Fruit fly (Drosophila melanogaster) whole organism, prepupa: Measurements from ENCODE around the gene D2hgdh.
A peak's percentile ranks its signal among the peaks of the same experiment; 100 is the strongest.

ENCODE experiments used
- CG10631 ChIP-seq: fragments of 200-800 bp; sonication (Bioruptor generic); optimal IDR thresholded peaks from 2 replicates; lab custom pipeline; 2016; ENCODE audit warnings: missing biosample characterization, missing genetic modification characterization
- CG10669 ChIP-seq: fragments of 200-800 bp; sonication (Bioruptor generic); optimal IDR thresholded peaks from 3 replicates; lab custom pipeline; 2018; ENCODE audit warnings: missing biosample characterization, mild to moderate bottlenecking, missing genetic modification characterization, moderate library complexity
- CG11762 ChIP-seq: fragments of 200-800 bp; sonication (Bioruptor generic); optimal IDR thresholded peaks from 3 replicates; lab custom pipeline; 2016; ENCODE audit warnings: missing biosample characterization, missing genetic modification characterization; ENCODE audit not compliant: insufficient read depth
- CG11902 ChIP-seq: fragments of 200-800 bp; sonication (Bioruptor generic); optimal IDR thresholded peaks from 3 replicates; lab custom pipeline; 2016; ENCODE audit warnings: missing biosample characterization, missing genetic modification characterization
- CG15336 ChIP-seq: fragments of 200-800 bp; sonication (Bioruptor generic); IDR thresholded peaks from 2 replicates; pipeline ENCODE4 v1.3.6; 2022; ENCODE audit warnings: missing biosample characterization, missing genetic modification characterization
- CG1621 ChIP-seq: fragments of 200-800 bp; sonication (Bioruptor generic); optimal IDR thresholded peaks from 3 replicates; lab custom pipeline; 2018; ENCODE audit warnings: missing biosample characterization, mild to moderate bottlenecking, missing genetic modification characterization
- CG16779 ChIP-seq: fragments of 200-800 bp; sonication (Bioruptor generic); optimal IDR thresholded peaks from 3 replicates; lab custom pipeline; 2017; ENCODE audit warnings: missing biosample characterization, mild to moderate bottlenecking, missing genetic modification characterization
- CG3032 ChIP-seq: fragments of 200-800 bp; optimal IDR thresholded peaks from 2 replicates; lab custom pipeline; 2019; ENCODE audit warnings: missing biosample characterization, mild to moderate bottlenecking, missing genetic modification characterization, moderate library complexity
- CG32006 ChIP-seq: fragments of 200-800 bp; sonication (Bioruptor generic); optimal IDR thresholded peaks from 3 replicates; lab custom pipeline; 2017; ENCODE audit warnings: missing biosample characterization, mild to moderate bottlenecking, missing genetic modification characterization
- CG34406 ChIP-seq: fragments of 200-800 bp; sonication (Bioruptor generic); optimal IDR thresholded peaks from 3 replicates; lab custom pipeline; 2016; ENCODE audit warnings: missing biosample characterization, missing genetic modification characterization
- CG3919 ChIP-seq: fragments of 200-800 bp; sonication (Bioruptor generic); optimal IDR thresholded peaks from 3 replicates; lab custom pipeline; 2016; ENCODE audit warnings: missing biosample characterization, missing genetic modification characterization
- CG4318 ChIP-seq: fragments of 200-800 bp; sonication (Bioruptor generic); optimal IDR thresholded peaks from 3 replicates; lab custom pipeline; 2017; ENCODE audit warnings: missing biosample characterization, mild to moderate bottlenecking, missing genetic modification characterization
- CG6163 ChIP-seq: fragments of 200-800 bp; sonication (Bioruptor generic); IDR thresholded peaks from 3 replicates; pipeline ENCODE4 v1.3.6; 2022; ENCODE audit warnings: missing biosample characterization, missing genetic modification characterization
- CG6276 ChIP-seq: fragments of 200-800 bp; sonication (Bioruptor generic); optimal IDR thresholded peaks from 2 replicates; lab custom pipeline; 2017; ENCODE audit warnings: missing biosample characterization, mild to moderate bottlenecking, missing genetic modification characterization
- CG6808 ChIP-seq: fragments of 200-800 bp; sonication (Bioruptor generic); optimal IDR thresholded peaks from 3 replicates; lab custom pipeline; 2017; ENCODE audit warnings: missing biosample characterization, missing genetic modification characterization, mild to moderate bottlenecking, moderate library complexity, missing genetic modification reagents
- CG6854 ChIP-seq: fragments of 200-800 bp; sonication (Bioruptor generic); optimal IDR thresholded peaks from 2 replicates; lab custom pipeline; 2017; ENCODE audit warnings: missing biosample characterization, mild to moderate bottlenecking, missing genetic modification characterization
- CG7368 ChIP-seq: fragments of 200-800 bp; sonication (Bioruptor generic); optimal IDR thresholded peaks from 3 replicates; lab custom pipeline; 2016; ENCODE audit warnings: missing biosample characterization, missing genetic modification characterization
- CG8119 ChIP-seq: fragments of 200-800 bp; sonication (Bioruptor generic); IDR thresholded peaks from 3 replicates; pipeline ENCODE4 v1.3.6; 2022; ENCODE audit warnings: missing biosample characterization, missing genetic modification characterization
- CG9139 ChIP-seq: fragments of 200-800 bp; sonication (Bioruptor generic); optimal IDR thresholded peaks from 3 replicates; lab custom pipeline; 2017; ENCODE audit warnings: missing biosample characterization, mild to moderate bottlenecking, missing genetic modification characterization
- Eip75B ChIP-seq: fragments of 200-800 bp; sonication (Bioruptor generic); optimal IDR thresholded peaks from 3 replicates; lab custom pipeline; 2016; ENCODE audit warnings: missing biosample characterization, missing genetic modification characterization
- Eip78C ChIP-seq: fragments of 200-800 bp; sonication (Bioruptor generic); peaks from one replicate; lab custom pipeline; 2016; ENCODE audit warnings: missing biosample characterization, missing genetic modification characterization
- Ets21C ChIP-seq: fragments of 200-800 bp; sonication (Bioruptor generic); optimal IDR thresholded peaks from 3 replicates; lab custom pipeline; 2016; ENCODE audit warnings: missing biosample characterization, missing genetic modification characterization
- Gug ChIP-seq: fragments of 200-800 bp; sonication (Bioruptor generic); IDR thresholded peaks from 2 replicates; pipeline ENCODE4 v1.3.6; 2022; ENCODE audit warnings: missing biosample characterization, missing genetic modification characterization
- Hr38 ChIP-seq: sonication (Bioruptor generic); optimal IDR thresholded peaks from 2 replicates; lab custom pipeline; 2016; ENCODE audit warnings: missing biosample characterization, missing genetic modification characterization
- Hr39 ChIP-seq: fragments of 200-800 bp; sonication (Bioruptor generic); optimal IDR thresholded peaks from 2 replicates; lab custom pipeline; 2016; ENCODE audit warnings: missing biosample characterization, missing genetic modification characterization
- Hr4 ChIP-seq: fragments of 200-800 bp; sonication (Bioruptor generic); optimal IDR thresholded peaks from 3 replicates; lab custom pipeline; 2016; ENCODE audit warnings: missing biosample characterization, missing genetic modification characterization
- Lpt ChIP-seq: fragments of 200-800 bp; sonication (Bioruptor generic); optimal IDR thresholded peaks from 3 replicates; lab custom pipeline; 2016; ENCODE audit warnings: missing biosample characterization, missing genetic modification characterization
- Met ChIP-seq: fragments of 200-800 bp; sonication (Bioruptor generic); optimal IDR thresholded peaks from 3 replicates; lab custom pipeline; 2016; ENCODE audit warnings: missing biosample characterization, missing genetic modification characterization
- OdsH ChIP-seq: fragments of 200-800 bp; sonication (Bioruptor generic); optimal IDR thresholded peaks from 3 replicates; lab custom pipeline; 2016; ENCODE audit warnings: missing biosample characterization, missing genetic modification characterization
- Smox ChIP-seq: fragments of 200-800 bp; sonication (Bioruptor generic); optimal IDR thresholded peaks from 3 replicates; lab custom pipeline; 2016; ENCODE audit warnings: missing biosample characterization, missing genetic modification characterization
- Sox102F ChIP-seq: fragments of 200-800 bp; sonication (Bioruptor generic); optimal IDR thresholded peaks from 2 replicates; lab custom pipeline; 2016; ENCODE audit warnings: missing biosample characterization, mild to moderate bottlenecking, missing genetic modification characterization
- Sox14 ChIP-seq: fragments of 200-800 bp; sonication (Bioruptor generic); optimal IDR thresholded peaks from 3 replicates; lab custom pipeline; 2016; ENCODE audit warnings: missing biosample characterization, missing genetic modification characterization
- achi ChIP-seq: fragments of 200-800 bp; sonication (Bioruptor generic); optimal IDR thresholded peaks from 3 replicates; lab custom pipeline; 2016; ENCODE audit warnings: missing biosample characterization, missing genetic modification characterization
- acj6 ChIP-seq: fragments of 200-800 bp; sonication (Bioruptor generic); optimal IDR thresholded peaks from 3 replicates; lab custom pipeline; 2016; ENCODE audit warnings: missing biosample characterization, missing genetic modification characterization
- cyc ChIP-seq: fragments of 200-800 bp; sonication (Bioruptor generic); optimal IDR thresholded peaks from 3 replicates; lab custom pipeline; 2016; ENCODE audit warnings: missing biosample characterization, missing genetic modification characterization
- dac ChIP-seq: fragments of 200-800 bp; sonication (Bioruptor generic); optimal IDR thresholded peaks from 2 replicates; lab custom pipeline; 2017; ENCODE audit warnings: missing biosample characterization, mild to moderate bottlenecking, missing genetic modification characterization
- eg ChIP-seq: fragments of 200-800 bp; sonication (Bioruptor generic); IDR thresholded peaks from 3 replicates; pipeline ENCODE4 v1.3.6; 2022; ENCODE audit warnings: missing biosample characterization, missing genetic modification characterization
- fd59A ChIP-seq: fragments of 200-800 bp; sonication (Bioruptor generic); optimal IDR thresholded peaks from 2 replicates; lab custom pipeline; 2017; ENCODE audit warnings: missing biosample characterization, mild to moderate bottlenecking, missing genetic modification characterization, missing genetic modification reagents
- fkh ChIP-seq: fragments of 200-800 bp; sonication (Bioruptor generic); optimal IDR thresholded peaks from 3 replicates; lab custom pipeline; 2017; ENCODE audit warnings: missing biosample characterization, mild to moderate bottlenecking, missing genetic modification characterization, moderate library complexity
- net ChIP-seq: fragments of 200-800 bp; sonication (Bioruptor generic); optimal IDR thresholded peaks from 3 replicates; lab custom pipeline; 2016; ENCODE audit warnings: missing biosample characterization, missing genetic modification characterization
- salr ChIP-seq, 2 experiments: fragments of 200-800 bp; sonication (Bioruptor generic); optimal IDR thresholded peaks; 3 replicates each; lab custom pipeline; 2016 to 2018; ENCODE audit warnings: missing biosample characterization in 2 of 2, missing genetic modification characterization in 2 of 2, mild to moderate bottlenecking in 1 of 2
- spab ChIP-seq: fragments of 200-800 bp; sonication (Bioruptor generic); optimal IDR thresholded peaks from 2 replicates; lab custom pipeline; 2017; ENCODE audit warnings: missing biosample characterization, mild to moderate bottlenecking, missing genetic modification characterization, missing genetic modification reagents
- ss ChIP-seq, 2 experiments: fragments of 200-800 bp; sonication (Bioruptor generic); optimal IDR thresholded peaks; 2 replicates in 1 of 2; 3 replicates in 1 of 2; lab custom pipeline; 2017 to 2018; ENCODE audit warnings: mild to moderate bottlenecking in 2 of 2, missing biosample characterization in 2 of 2, missing genetic modification characterization in 2 of 2, moderate library complexity in 1 of 2
- topi ChIP-seq: fragments of 200-800 bp; sonication (Bioruptor generic); optimal IDR thresholded peaks from 3 replicates; lab custom pipeline; 2016; ENCODE audit warnings: missing biosample characterization, missing genetic modification characterization

D2hgdh gene

DNA sequence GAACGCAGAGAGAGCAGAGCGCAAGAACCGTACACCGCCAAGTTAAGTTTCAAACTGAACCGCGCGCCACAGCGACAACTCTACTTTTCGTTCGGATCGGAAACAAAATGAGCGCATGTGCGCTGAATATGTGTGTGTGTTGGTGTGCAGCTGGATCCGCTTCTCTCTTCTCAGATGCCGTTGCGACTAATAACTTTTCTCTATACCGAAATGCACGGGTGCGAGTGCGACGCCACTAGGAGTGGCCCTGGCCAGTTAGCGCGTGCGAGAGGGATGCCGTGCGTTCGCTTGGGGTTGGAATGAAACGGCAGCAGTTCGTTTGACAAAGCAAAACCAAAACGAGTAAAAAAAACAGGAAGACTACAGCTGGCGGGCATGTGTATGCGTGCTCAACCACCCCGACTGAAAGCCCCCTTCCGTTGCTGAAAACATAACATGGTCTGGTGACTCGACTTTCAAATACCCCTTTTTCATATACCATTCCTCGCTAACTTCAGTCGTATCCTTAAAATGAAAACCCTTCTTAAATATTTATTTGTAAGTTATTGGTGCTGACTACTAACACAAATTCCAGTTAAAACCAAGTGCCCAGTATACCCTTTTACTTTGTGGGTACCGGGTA is 4.3 kb upstream of the D2hgdh start (continued):
- TF ChIP-seq fd59A (GFP tag; lab: Kevin White, UChicago): peak; percentile 100
- TF ChIP-seq CG15336 (GFP tag; lab: Robert Waterston, UW): peak; percentile 100
- peak; percentile 96 to 100 for TF ChIP-seq salr (GFP tag; optimal IDR thresholded peaks at IDR 0.05; lab: Kevin White, UChicago)
- TF ChIP-seq Hr39 (GFP tag; lab: Kevin White, UChicago): peak; percentile 100
- TF ChIP-seq fkh (GFP tag; lab: Kevin White, UChicago): peak; percentile 99
- TF ChIP-seq CG6276: peak; percentile 98
- TF ChIP-seq Smox (GFP tag; lab: Kevin White, UChicago): peak; percentile 99
- peak; percentile 98 for TF ChIP-seq CG6808 (GFP tag; lab: Kevin White, UChicago)
- TF ChIP-seq CG11762 (GFP tag; lab: Kevin White, UChicago): peak; percentile 99
- peak; percentile 100 for TF ChIP-seq Sox14 (GFP tag; lab: Kevin White, UChicago)
- peak; percentile 100 for TF ChIP-seq CG8119 (GFP tag; lab: Robert Waterston, UW)
- TF ChIP-seq CG10669 (GFP tag; lab: Kevin White, UChicago): peak; percentile 99
- peak; percentile 99 for TF ChIP-seq spab (GFP tag; lab: Kevin White, UChicago)
- TF ChIP-seq CG6854: peak; percentile 99
- peak; percentile 99 for TF ChIP-seq achi
- TF ChIP-seq acj6 (GFP tag; lab: Kevin White, UChicago): peak; percentile 100
- TF ChIP-seq OdsH (GFP tag; lab: Kevin White, UChicago): peak; percentile 100
- TF ChIP-seq CG1621 (tag; lab: Kevin White, UChicago): peak; percentile 99
- TF ChIP-seq Eip75B (GFP tag; lab: Kevin White, UChicago): peak; percentile 99
- TF ChIP-seq CG9139 (GFP tag; lab: Kevin White, UChicago): peak; percentile 98
- peak; percentile 99 for TF ChIP-seq dac (GFP tag; lab: Kevin White, UChicago)
- TF ChIP-seq Ets21C (GFP tag; lab: Kevin White, UChicago): peak; percentile 99
- peak; percentile 100 for TF ChIP-seq topi (GFP tag; lab: Kevin White, UChicago)
- peak; percentile 98 for TF ChIP-seq CG16779 (tag; lab: Kevin White, UChicago)
- TF ChIP-seq CG34406 (GFP tag; lab: Kevin White, UChicago): peak; percentile 99
- peak; percentile 95 for TF ChIP-seq Hr38 (GFP tag; lab: Kevin White, UChicago)

DNA sequence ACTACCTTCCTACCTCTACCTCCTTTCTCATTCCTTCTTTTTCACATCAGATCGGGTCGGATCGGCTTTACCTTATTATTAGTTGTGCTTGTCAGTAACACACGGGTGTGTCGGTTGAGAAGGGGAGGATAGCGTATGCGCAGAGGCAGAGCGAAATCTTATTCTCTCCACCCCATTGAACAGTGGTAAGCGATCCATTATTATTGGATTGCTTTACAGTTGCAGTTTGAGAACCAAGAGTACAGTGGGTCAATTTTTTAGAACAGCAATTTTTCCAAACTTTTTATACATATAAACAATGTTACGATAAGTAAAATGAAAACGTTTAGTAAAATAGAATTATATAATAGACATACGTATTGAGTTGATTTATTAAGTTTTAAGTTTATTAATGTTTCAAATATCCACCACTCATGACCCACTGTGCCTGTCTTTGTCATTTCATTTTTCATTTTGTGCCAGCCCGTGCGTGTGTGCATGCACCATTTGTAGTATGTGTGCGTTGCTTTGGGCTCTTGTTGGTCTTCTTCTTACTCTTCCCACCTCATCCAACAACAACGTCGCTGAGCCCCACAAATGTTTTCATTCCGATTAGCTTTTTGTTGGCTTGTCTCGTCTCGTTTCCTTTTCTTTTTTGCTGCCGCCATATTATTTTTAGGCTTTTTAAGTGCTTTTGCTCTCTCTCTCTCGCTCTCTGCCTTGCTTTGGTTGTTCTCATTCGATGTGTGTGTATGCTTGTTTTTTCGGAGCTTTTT is 3.5 kb upstream of the D2hgdh start:
- TF ChIP-seq topi (GFP tag; lab: Kevin White, UChicago): peak; percentile 99
- peak; percentile 44 for TF ChIP-seq Hr38 (GFP tag; lab: Kevin White, UChicago)
- TF ChIP-seq Hr4: peak; percentile 97
- TF ChIP-seq spab (GFP tag; lab: Kevin White, UChicago): peak; percentile 97
- peak; percentile 97 for TF ChIP-seq Sox102F (GFP tag; lab: Kevin White, UChicago)
- peak; percentile 98 for TF ChIP-seq acj6 (GFP tag; lab: Kevin White, UChicago)
- TF ChIP-seq ss (GFP tag; optimal IDR thresholded peaks at IDR 0.05; lab: Kevin White, UChicago): peak; percentile 97 to 99
- peak; percentile 99 for TF ChIP-seq Eip78C (GFP tag; lab: Kevin White, UChicago)
- TF ChIP-seq CG7368 (GFP tag; lab: Kevin White, UChicago): peak; percentile 95
- TF ChIP-seq net: peak; percentile 97
- TF ChIP-seq OdsH (GFP tag; lab: Kevin White, UChicago): peak; percentile 99
- peak; percentile 98 for TF ChIP-seq Lpt (GFP tag; lab: Kevin White, UChicago)
- TF ChIP-seq Gug (GFP tag; lab: Robert Waterston, UW): peak; percentile 99
- TF ChIP-seq CG6276: peak; percentile 99
- peak; percentile 97 for TF ChIP-seq CG11902 (GFP tag; lab: Kevin White, UChicago)
- peak; percentile 99 for TF ChIP-seq CG34406 (GFP tag; lab: Kevin White, UChicago)
- TF ChIP-seq CG9139 (GFP tag; lab: Kevin White, UChicago): peak; percentile 97
- TF ChIP-seq Met: peak; percentile 98
- peak; percentile 94 for TF ChIP-seq dac (GFP tag; lab: Kevin White, UChicago)
- TF ChIP-seq CG6163 (GFP tag; lab: Robert Waterston, UW): peak; percentile 97
- peak; percentile 98 for TF ChIP-seq CG4318 (GFP tag; lab: Kevin White, UChicago)
- peak; percentile 98 for TF ChIP-seq CG3919 (GFP tag; lab: Kevin White, UChicago)
- TF ChIP-seq CG10631: peak; percentile 98
- peak; percentile 99 for TF ChIP-seq CG3032
- peak; percentile 97 for TF ChIP-seq CG32006
- TF ChIP-seq CG16779 (tag; lab: Kevin White, UChicago): peak; percentile 97
- TF ChIP-seq Eip75B (GFP tag; lab: Kevin White, UChicago): peak; percentile 97
- TF ChIP-seq Sox14 (GFP tag; lab: Kevin White, UChicago): peak; percentile 98
- peak; percentile 94 for TF ChIP-seq Hr39 (GFP tag; lab: Kevin White, UChicago)
- TF ChIP-seq cyc (GFP tag; lab: Kevin White, UChicago): peak; percentile 94
- peak; percentile 97 for TF ChIP-seq CG1621 (tag; lab: Kevin White, UChicago)
- TF ChIP-seq Ets21C (GFP tag; lab: Kevin White, UChicago): peak; percentile 96
- TF ChIP-seq CG6854: peak; percentile 97
- TF ChIP-seq eg (GFP tag; lab: Robert Waterston, UW): peak; percentile 98
